Fruit fly (Drosophila melanogaster): ENCODE results near the gene CG31789.

- TF ChIP-seq psq (optimal IDR thresholded peaks at IDR 0.05) (no peak), pan (optimal IDR thresholded peaks at IDR 0.05) (no peak), EcR (GFP tag; optimal IDR thresholded peaks at IDR 0.05) (no peak), Dll (optimal IDR thresholded peaks at IDR 0.05) (no peak), CG8478 (optimal IDR thresholded peaks at IDR 0.05) (no peak)
These were observed 8.8 kb upstream of the CG31789 start, which contains the start of gene amos for dm6 chr2L:18596871-18597338.
